Worm (Caenorhabditis elegans) whole organism, L2 larva: ENCODE data around the gene C54F6.20.

Experiments used
- ceh-82 ChIP-seq: fragments of 150-350 bp; optimal IDR thresholded peaks from 2 replicates; lab custom pipeline; 2014; ENCODE audit warnings: missing biosample characterization, missing genetic modification characterization
- elt-3 ChIP-seq: sonication (generic microtip); optimal IDR thresholded peaks from 2 replicates; lab custom pipeline; 2017; ENCODE audit warnings: missing biosample characterization, missing genetic modification characterization
- mdl-1 ChIP-seq, 2 experiments: fragments of 150-350 bp in 1 of 2; sonication (generic microtip) in 1 of 2; optimal IDR thresholded peaks; 2 replicates each; lab custom pipeline; 2017; ENCODE audit warnings: missing biosample characterization in 2 of 2, missing genetic modification characterization in 2 of 2

ce11 chrV:7547479-7547878 is 22.9 kb downstream of the C54F6.20 start, which contains the start of gene ftn-1:
- TF ChIP-seq ceh-82 (tag; lab: Kevin White, UChicago) (no peak), mdl-1 (tag; optimal IDR thresholded peaks at IDR 0.05; lab: Kevin White, UChicago) (no peak), elt-3 (tag; lab: Kevin White, UChicago) (no peak)
